Worm (Caenorhabditis elegans) whole organism, L3 larva: Measurements from ENCODE around the gene C56E6.2.

ENCODE experiments used
- ZK546.5 ChIP-seq: sonication (generic microtip); optimal IDR thresholded peaks from 2 replicates; lab custom pipeline; 2017; ENCODE audit warnings: missing biosample characterization, missing genetic modification characterization
- elt-1 ChIP-seq: fragments of 150-350 bp; optimal IDR thresholded peaks from 2 replicates; lab custom pipeline; 2014; ENCODE audit warnings: missing biosample characterization, missing genetic modification characterization
- fkh-2 ChIP-seq: fragments of 150-350 bp; optimal IDR thresholded peaks from 2 replicates; lab custom pipeline; 2014; ENCODE audit warnings: missing biosample characterization, missing genetic modification reagents, missing genetic modification characterization
- lin-15B ChIP-seq: fragments of 150-350 bp; optimal IDR thresholded peaks from 2 replicates; lab custom pipeline; 2014; ENCODE audit warnings: missing biosample characterization, missing genetic modification characterization
- mml-1 ChIP-seq: fragments of 150-350 bp; sonication (generic microtip); optimal IDR thresholded peaks from 3 replicates; lab custom pipeline; 2014; ENCODE audit warnings: missing biosample characterization, missing genetic modification characterization
- nfya-1 ChIP-seq: sonication (generic microtip); optimal IDR thresholded peaks from 2 replicates; lab custom pipeline; 2017; ENCODE audit warnings: missing genetic modification characterization, mild to moderate bottlenecking, missing compliant biosample characterization, antibody characterized with exemption, moderate library complexity; ENCODE audit not compliant: insufficient read depth
- nhr-43 ChIP-seq: sonication (generic microtip); optimal IDR thresholded peaks from 2 replicates; lab custom pipeline; 2016; ENCODE audit warnings: mild to moderate bottlenecking, missing genetic modification characterization, missing compliant biosample characterization; ENCODE audit not compliant: poor library complexity, severe bottlenecking
- nhr-67 ChIP-seq: fragments of 150-350 bp; optimal IDR thresholded peaks from 2 replicates; lab custom pipeline; 2014; ENCODE audit warnings: missing biosample characterization, missing genetic modification characterization
- nhr-76 ChIP-seq: fragments of 150-350 bp; sonication (generic microtip); optimal IDR thresholded peaks from 5 replicates; lab custom pipeline; 2014; ENCODE audit warnings: missing biosample characterization, missing genetic modification characterization
- nhr-77 ChIP-seq: fragments of 150-350 bp; optimal IDR thresholded peaks from 2 replicates; lab custom pipeline; 2014; ENCODE audit warnings: missing biosample characterization, missing genetic modification characterization

Gene C56E6.2

ce11 chrII:6575647-6576046, 50.9 kb downstream of the C56E6.2 start, which contains the start of gene sra-29:
TSS of gene sra-29 (minus strand) at chrII:6575747.
- no peak for TF ChIP-seq nhr-76 (tag; lab: Kevin White, UChicago)
- TF ChIP-seq nhr-67 (tag; lab: Kevin White, UChicago) = no peak
- no peak for TF ChIP-seq nhr-43
- no peak for TF ChIP-seq elt-1 (tag; lab: Kevin White, UChicago)
- no peak for TF ChIP-seq fkh-2 (tag; lab: Kevin White, UChicago)
- TF ChIP-seq mml-1 (tag; lab: Kevin White, UChicago) = no peak
- no peak for TF ChIP-seq nfya-1 (tag; lab: Kevin White, UChicago)
- TF ChIP-seq nhr-77 (tag; lab: Kevin White, UChicago) = no peak
- TF ChIP-seq ZK546.5 (tag; lab: Kevin White, UChicago) = no peak
- TF ChIP-seq lin-15B (tag; lab: Kevin White, UChicago) = no peak
